Worm (Caenorhabditis elegans) whole organism, midembryonic: Measurements from ENCODE around the gene sex-1.

Experiments
- T22C8.4 ChIP-seq: fragments of 200-800 bp; sonication (Bioruptor generic); IDR thresholded peaks from 2 replicates; pipeline ENCODE4 v1.3.6; 2022; ENCODE audit warnings: missing genetic modification characterization, missing compliant biosample characterization
- cog-1 ChIP-seq: sonication (generic microtip); optimal IDR thresholded peaks from 2 replicates; lab custom pipeline; 2016; ENCODE audit warnings: missing genetic modification characterization, missing compliant biosample characterization
- flt-1 ChIP-seq: fragments of 200-800 bp; sonication (Bioruptor generic); IDR thresholded peaks from 2 replicates; pipeline ENCODE4 v1.3.6; 2022; ENCODE audit warnings: missing genetic modification characterization, missing compliant biosample characterization
- klf-2 ChIP-seq: fragments of 200-800 bp; sonication (Bioruptor generic); conservative IDR thresholded peaks from 2 replicates; pipeline ENCODE4 v1.3.6; 2022; ENCODE audit warnings: missing genetic modification reagents, missing genetic modification characterization, missing compliant biosample characterization
- med-1 ChIP-seq: sonication (generic microtip); optimal IDR thresholded peaks from 2 replicates; lab custom pipeline; 2017; ENCODE audit warnings: missing genetic modification characterization, mild to moderate bottlenecking, missing compliant biosample characterization, antibody characterized with exemption, missing genetic modification reagents; ENCODE audit not compliant: insufficient read depth
- ref-1 ChIP-seq: fragments of 200-800 bp; sonication (Bioruptor generic); conservative IDR thresholded peaks from 2 replicates; pipeline ENCODE4 v1.3.6; 2022; ENCODE audit warnings: missing genetic modification reagents, missing genetic modification characterization, missing compliant biosample characterization
- tab-1 ChIP-seq: fragments of 200-800 bp; sonication (Bioruptor generic); IDR thresholded peaks from 2 replicates; pipeline ENCODE4 v1.3.6; 2022; ENCODE audit warnings: missing genetic modification characterization, missing compliant biosample characterization
- ztf-23 ChIP-seq: fragments of 200-800 bp; sonication (Bioruptor generic); IDR thresholded peaks from 2 replicates; pipeline ENCODE4 v1.3.6; 2022; ENCODE audit warnings: missing genetic modification reagents, missing genetic modification characterization, missing compliant biosample characterization
- ztf-29 ChIP-seq: fragments of 200-800 bp; sonication (Bioruptor generic); IDR thresholded peaks from 2 replicates; pipeline ENCODE4 v1.3.6; 2022; ENCODE audit warnings: missing genetic modification reagents, missing genetic modification characterization, missing compliant biosample characterization

Gene sex-1

DNA sequence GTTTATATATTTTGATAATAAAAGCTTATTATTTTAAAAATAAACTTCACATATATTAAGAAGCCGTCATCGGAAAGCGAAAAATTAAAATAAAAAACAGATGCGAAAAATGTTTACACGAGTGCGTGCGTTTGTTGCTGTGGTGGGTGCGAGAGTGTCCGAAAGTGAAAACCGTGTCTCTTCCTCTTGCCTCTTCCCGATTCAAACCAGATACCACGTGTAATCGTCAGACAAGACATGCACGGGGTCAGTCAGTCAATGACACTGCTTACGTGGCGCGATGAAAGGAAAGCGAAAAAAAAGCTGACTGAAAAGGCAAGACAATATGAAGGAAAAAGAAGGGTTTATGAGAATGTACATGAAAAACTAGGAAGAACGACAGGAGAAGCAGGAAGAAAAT, 25.7 kb upstream of the sex-1 start:
- no peak for TF ChIP-seq tab-1
- no peak for TF ChIP-seq cog-1 (tag; lab: Kevin White, UChicago)
- no peak for TF ChIP-seq ref-1
- TF ChIP-seq ztf-23: no peak
- no peak for TF ChIP-seq ztf-29
- TF ChIP-seq flt-1 (GFP tag; lab: Robert Waterston, UW): no peak
- TF ChIP-seq T22C8.4 (GFP tag; lab: Robert Waterston, UW): no peak

DNA sequence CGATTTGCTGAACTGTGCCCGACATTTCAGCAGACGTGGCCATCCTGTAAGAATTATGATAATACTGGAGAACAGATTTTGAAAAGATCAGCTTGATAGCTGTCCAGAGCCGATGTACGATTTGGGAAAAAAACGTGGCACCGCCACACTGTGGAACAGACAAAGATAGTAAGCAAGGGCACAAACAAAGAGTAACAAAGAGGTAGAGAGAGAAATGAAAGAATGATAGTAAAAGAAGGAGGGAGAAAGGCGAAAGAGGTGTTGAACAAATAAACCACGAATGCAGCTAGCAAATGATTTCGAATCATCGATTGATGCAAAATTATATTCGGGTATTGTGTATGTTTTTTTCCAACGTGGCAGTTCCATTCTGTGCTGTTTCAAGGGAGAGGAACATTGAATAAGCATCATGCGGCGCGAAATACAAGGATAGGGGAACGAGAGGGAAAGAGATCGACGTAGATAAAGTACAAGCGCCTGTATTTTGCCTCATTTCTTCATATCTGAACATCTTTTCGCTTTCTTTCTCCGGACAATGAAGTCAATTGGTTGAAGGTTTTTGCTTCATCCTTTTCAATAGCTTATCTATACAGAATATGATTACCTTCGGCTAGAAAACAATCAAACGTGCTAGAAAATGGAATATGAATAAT, 23.0 kb upstream of the sex-1 start, which contains the start of gene C14H10.3:
Gene C14H10.3, minus strand, starts transcription at position 44 of the 653 bp plus-strand sequence.
- TF ChIP-seq ztf-23 (no peak), tab-1 (no peak), klf-2 (GFP tag; lab: Robert Waterston, UW) (no peak), ztf-29 (no peak), T22C8.4 (GFP tag; lab: Robert Waterston, UW) (no peak), med-1 (GFP tag; lab: Kevin White, UChicago) (no peak), flt-1 (GFP tag; lab: Robert Waterston, UW) (no peak), ref-1 (no peak), cog-1 (tag; lab: Kevin White, UChicago) (no peak)

DNA sequence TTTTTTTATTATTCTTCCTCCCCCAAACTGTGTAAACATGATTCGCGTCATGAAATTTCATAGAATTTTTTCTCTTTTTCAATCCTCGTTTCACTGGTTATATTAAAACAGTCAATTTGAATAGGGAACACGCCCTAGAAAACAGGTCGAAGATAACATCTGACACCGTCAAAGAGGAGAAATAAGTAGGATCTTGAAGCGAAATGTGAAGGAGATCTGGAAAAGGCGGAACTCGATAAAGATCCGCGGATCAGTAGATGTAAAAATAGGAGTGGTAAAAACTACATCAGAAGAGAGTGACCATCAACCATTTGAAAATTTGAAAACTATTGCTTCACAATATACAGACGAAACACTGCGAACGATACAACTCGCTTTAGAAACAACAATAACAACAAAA, 22.0 kb upstream of the sex-1 start:
- TF ChIP-seq med-1 (GFP tag; lab: Kevin White, UChicago) (no peak), cog-1 (tag; lab: Kevin White, UChicago) (no peak), tab-1 (no peak), ztf-23 (no peak), ztf-29 (no peak), flt-1 (GFP tag; lab: Robert Waterston, UW) (no peak), T22C8.4 (GFP tag; lab: Robert Waterston, UW) (no peak), klf-2 (GFP tag; lab: Robert Waterston, UW) (no peak), ref-1 (no peak)

DNA sequence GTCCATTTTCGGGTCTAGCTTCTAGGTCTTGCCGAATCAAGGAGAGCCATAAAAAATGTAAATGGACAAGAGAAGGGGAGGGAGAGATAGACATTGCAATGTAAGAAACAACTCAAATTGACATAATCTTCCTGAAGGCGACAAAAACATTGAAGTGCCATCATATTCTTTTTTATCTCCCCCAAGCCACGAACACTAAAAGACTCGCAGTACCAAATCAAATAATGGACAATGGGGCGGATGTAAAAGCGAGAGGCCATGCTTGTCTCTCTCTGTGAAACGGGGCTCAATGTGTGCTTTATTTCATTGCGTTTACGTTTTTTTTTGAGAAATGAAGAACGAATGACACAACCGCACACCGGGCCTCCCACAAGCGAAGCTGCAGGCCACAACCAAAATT, 20.6 kb upstream of the sex-1 start:
- TF ChIP-seq cog-1 (tag; lab: Kevin White, UChicago): no peak
- TF ChIP-seq med-1 (GFP tag; lab: Kevin White, UChicago): no peak
- TF ChIP-seq tab-1: no peak
- no peak for TF ChIP-seq ztf-29
- TF ChIP-seq T22C8.4 (GFP tag; lab: Robert Waterston, UW): no peak
- TF ChIP-seq flt-1 (GFP tag; lab: Robert Waterston, UW): no peak
- no peak for TF ChIP-seq klf-2 (GFP tag; lab: Robert Waterston, UW)
- TF ChIP-seq ztf-23: no peak
- no peak for TF ChIP-seq ref-1

DNA sequence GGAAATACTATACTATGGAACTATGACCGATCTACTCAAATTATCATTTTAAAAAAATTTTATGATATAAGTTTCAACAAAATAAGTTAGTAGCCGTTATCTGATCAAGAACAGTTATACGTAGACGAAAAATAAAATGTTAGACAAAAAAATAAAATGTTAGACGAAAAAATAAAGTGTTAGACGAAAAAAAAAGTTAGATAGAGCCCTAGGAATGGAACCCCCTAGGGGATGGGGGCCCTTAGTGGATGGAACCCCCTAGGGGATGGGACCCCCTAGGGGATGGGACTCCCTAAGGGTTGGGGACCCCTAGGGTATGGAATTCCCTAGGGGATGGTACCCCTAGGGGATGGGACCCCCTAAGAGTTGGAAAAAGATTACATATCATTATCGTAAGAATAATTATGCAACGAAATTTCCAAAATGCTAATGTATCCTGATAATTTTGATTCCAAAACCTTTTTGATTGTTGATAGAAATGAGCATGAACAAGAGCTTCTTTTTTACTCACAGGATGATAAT, 14.0 kb upstream of the sex-1 start:
- TF ChIP-seq flt-1 (GFP tag; lab: Robert Waterston, UW): no peak
- no peak for TF ChIP-seq klf-2 (GFP tag; lab: Robert Waterston, UW)
- no peak for TF ChIP-seq ztf-29
- TF ChIP-seq ztf-23: no peak

DNA sequence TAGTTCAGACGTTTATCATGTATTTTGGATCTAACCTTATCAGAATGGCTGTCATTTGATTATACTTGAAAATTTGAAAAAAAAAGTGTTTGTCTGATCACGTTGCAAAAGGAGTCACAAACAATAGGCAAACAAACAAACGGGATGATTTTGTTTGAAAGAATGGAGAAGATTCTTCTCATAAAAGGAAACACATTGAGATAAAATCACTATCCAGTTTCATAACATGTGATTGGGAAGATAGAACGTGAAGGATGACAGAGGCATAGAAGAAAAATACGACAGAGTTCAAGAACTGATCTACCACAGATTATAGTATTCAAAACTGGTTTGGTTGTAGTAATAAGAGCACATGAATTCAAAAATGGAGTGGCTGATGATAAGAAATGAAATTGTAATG, 13.6 kb upstream of the sex-1 start, which contains the start of gene F44A6.5:
Gene F44A6.5, minus strand, starts transcription at position 151 of the 400 bp plus-strand sequence.
- TF ChIP-seq med-1 (GFP tag; lab: Kevin White, UChicago): no peak
- no peak for TF ChIP-seq ref-1
- no peak for TF ChIP-seq tab-1
- no peak for TF ChIP-seq klf-2 (GFP tag; lab: Robert Waterston, UW)
- TF ChIP-seq ztf-29: no peak

DNA sequence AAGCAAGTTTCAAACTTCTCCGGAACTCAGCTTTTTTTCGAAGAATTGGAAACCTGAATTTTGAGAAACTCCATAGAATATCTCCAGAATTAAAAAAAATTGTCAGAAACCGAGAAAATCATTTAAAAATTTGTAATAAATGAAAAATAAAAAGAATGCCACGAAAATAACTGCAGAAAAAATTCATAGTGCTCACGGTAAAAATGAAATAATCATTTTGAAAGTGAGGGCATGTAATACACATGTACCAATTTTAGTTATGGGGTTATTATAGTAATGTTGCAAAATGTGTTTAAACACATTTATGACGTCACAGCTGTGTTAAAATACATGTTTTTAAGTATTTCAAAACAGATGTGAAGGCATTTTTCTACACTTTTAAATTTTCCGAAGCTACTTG, 11.6 kb upstream of the sex-1 start:
- no peak for TF ChIP-seq flt-1 (GFP tag; lab: Robert Waterston, UW)
- no peak for TF ChIP-seq tab-1
- TF ChIP-seq klf-2 (GFP tag; lab: Robert Waterston, UW): no peak
- TF ChIP-seq cog-1 (tag; lab: Kevin White, UChicago): no peak
- TF ChIP-seq ref-1: no peak
- no peak for TF ChIP-seq med-1 (GFP tag; lab: Kevin White, UChicago)
- no peak for TF ChIP-seq ztf-29
- TF ChIP-seq ztf-23: no peak
- TF ChIP-seq T22C8.4 (GFP tag; lab: Robert Waterston, UW): no peak

DNA sequence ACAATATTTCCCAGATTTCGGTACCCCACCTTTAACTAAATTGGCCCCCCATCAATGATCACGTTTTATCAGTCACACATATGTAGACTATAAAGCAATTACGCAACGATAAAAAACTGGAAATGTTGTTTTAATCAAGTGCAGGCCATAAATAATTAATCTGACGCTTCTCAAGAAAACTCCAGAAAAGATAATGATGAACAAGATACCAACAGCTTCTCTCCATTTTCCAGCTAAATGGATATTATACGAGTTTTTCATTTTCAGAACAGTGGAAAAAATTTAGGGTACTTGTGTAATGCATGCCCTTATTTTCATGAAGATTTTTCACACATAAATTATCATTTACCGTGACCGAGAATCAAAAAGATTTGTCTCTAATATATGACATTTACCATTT, 11.1 kb upstream of the sex-1 start:
- no peak for TF ChIP-seq ztf-23
- no peak for TF ChIP-seq T22C8.4 (GFP tag; lab: Robert Waterston, UW)
- TF ChIP-seq tab-1: no peak
- TF ChIP-seq klf-2 (GFP tag; lab: Robert Waterston, UW): no peak
- TF ChIP-seq ref-1: no peak
- no peak for TF ChIP-seq flt-1 (GFP tag; lab: Robert Waterston, UW)
- TF ChIP-seq med-1 (GFP tag; lab: Kevin White, UChicago): no peak
- no peak for TF ChIP-seq cog-1 (tag; lab: Kevin White, UChicago)
- no peak for TF ChIP-seq ztf-29

DNA sequence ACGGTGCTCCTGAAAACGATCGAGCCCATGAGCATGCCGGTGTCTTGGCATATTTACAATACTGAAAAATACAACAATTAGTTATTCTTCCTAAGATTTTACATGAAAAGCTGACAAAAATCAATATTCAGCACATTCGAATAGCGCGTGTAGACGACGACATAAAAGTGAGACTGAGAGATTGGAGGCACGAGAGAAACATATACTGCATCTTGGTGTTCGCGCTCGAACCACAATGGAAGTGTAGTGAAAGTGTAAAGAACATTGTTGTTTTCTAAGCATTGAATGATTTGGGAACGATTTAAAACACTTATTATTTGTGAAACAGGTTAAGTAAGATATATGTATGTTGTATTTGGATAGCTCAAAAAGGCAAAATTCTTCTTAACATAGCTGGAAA, 10.2 kb upstream of the sex-1 start, which contains the start of gene F44A6.4:
Gene F44A6.4, minus strand, starts transcription at position 67 of the 400 bp plus-strand sequence.
- 0 out of 2 replicates have a peak, but pooled peaks have one; percentile 37 for TF ChIP-seq T22C8.4 (GFP tag; lab: Robert Waterston, UW)
- no peak for TF ChIP-seq klf-2 (GFP tag; lab: Robert Waterston, UW)

DNA sequence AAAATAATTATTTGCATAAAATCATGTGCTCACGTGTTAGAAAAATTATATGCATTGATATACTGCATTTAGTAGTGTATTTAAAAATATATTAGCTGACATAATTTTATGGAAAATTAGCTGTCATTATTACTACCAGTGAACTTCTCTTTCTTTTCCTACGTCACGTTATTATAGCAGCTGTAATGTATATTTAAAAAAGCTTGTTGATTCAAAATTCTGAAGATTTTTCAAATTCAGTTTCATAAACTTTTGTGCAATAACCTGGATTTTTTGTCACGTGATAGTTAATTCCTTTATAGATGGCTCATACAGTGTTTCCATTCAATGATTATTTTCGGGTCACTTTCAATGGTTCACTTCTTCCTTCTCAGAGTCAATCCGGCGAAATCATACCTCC, 7.2 kb upstream of the sex-1 start, which contains the start of gene F44A6.3:
Gene F44A6.3, plus strand, starts transcription at position 301 of the 400 bp plus-strand sequence.
- TF ChIP-seq tab-1: no peak
- no peak for TF ChIP-seq med-1 (GFP tag; lab: Kevin White, UChicago)
- no peak for TF ChIP-seq ztf-29
- TF ChIP-seq T22C8.4 (GFP tag; lab: Robert Waterston, UW): no peak
- TF ChIP-seq flt-1 (GFP tag; lab: Robert Waterston, UW): no peak
- TF ChIP-seq ref-1: no peak
- TF ChIP-seq ztf-23: no peak
- TF ChIP-seq klf-2 (GFP tag; lab: Robert Waterston, UW): no peak
- no peak for TF ChIP-seq cog-1 (tag; lab: Kevin White, UChicago)
